Worm (Caenorhabditis elegans) whole organism, late embryonic: ENCODE results near the gene F14F9.3.

Experiments used
- T23F11.4 ChIP-seq: fragments of 200-800 bp; sonication (Bioruptor generic); optimal IDR thresholded peaks from 2 replicates; lab custom pipeline; 2018; ENCODE audit warnings: mild to moderate bottlenecking, missing genetic modification characterization, missing compliant biosample characterization
- ahr-1 ChIP-seq: sonication (generic microtip); optimal IDR thresholded peaks from 2 replicates; lab custom pipeline; 2016; ENCODE audit warnings: missing genetic modification characterization, missing compliant biosample characterization
- ama-1 ChIP-seq: fragments of 150-350 bp; optimal IDR thresholded peaks from 2 replicates; lab custom pipeline; 2014
- ceh-14 ChIP-seq: sonication (generic microtip); optimal IDR thresholded peaks from 2 replicates; lab custom pipeline; 2016; ENCODE audit warnings: missing genotype, missing genetic modification characterization, missing compliant biosample characterization
- ceh-9 ChIP-seq: sonication (generic microtip); optimal IDR thresholded peaks from 2 replicates; lab custom pipeline; 2016; ENCODE audit warnings: mild to moderate bottlenecking, missing genetic modification characterization, inconsistent platforms, missing compliant biosample characterization
- elt-2 ChIP-seq: sonication (generic microtip); optimal IDR thresholded peaks from 2 replicates; lab custom pipeline; 2016; ENCODE audit warnings: missing genetic modification reagents, missing genetic modification characterization, missing compliant biosample characterization
- elt-4 ChIP-seq: sonication (generic microtip); optimal IDR thresholded peaks from 2 replicates; lab custom pipeline; 2016; ENCODE audit warnings: missing genetic modification characterization, missing compliant biosample characterization
- madf-2 ChIP-seq: sonication (generic microtip); optimal IDR thresholded peaks from 2 replicates; lab custom pipeline; 2017; ENCODE audit warnings: missing genetic modification characterization, missing compliant biosample characterization
- nhr-11 ChIP-seq: fragments of 150-350 bp; optimal IDR thresholded peaks from 2 replicates; lab custom pipeline; 2014; ENCODE audit warnings: missing biosample characterization, missing genetic modification characterization
- pha-2 ChIP-seq: sonication (generic microtip); optimal IDR thresholded peaks from 2 replicates; lab custom pipeline; 2017; ENCODE audit warnings: mild to moderate bottlenecking, missing genetic modification characterization, missing compliant biosample characterization
- pqm-1 ChIP-seq: sonication (generic microtip); optimal IDR thresholded peaks from 2 replicates; lab custom pipeline; 2016; ENCODE audit warnings: missing genetic modification characterization, missing compliant biosample characterization
- unc-55 ChIP-seq: sonication (generic microtip); optimal IDR thresholded peaks from 2 replicates; lab custom pipeline; 2017; ENCODE audit warnings: missing biosample characterization, missing genetic modification reagents, missing genetic modification characterization
- unc-86 ChIP-seq: sonication (generic microtip); optimal IDR thresholded peaks from 2 replicates; lab custom pipeline; 2016; ENCODE audit warnings: missing genetic modification characterization, missing compliant biosample characterization

DNA sequence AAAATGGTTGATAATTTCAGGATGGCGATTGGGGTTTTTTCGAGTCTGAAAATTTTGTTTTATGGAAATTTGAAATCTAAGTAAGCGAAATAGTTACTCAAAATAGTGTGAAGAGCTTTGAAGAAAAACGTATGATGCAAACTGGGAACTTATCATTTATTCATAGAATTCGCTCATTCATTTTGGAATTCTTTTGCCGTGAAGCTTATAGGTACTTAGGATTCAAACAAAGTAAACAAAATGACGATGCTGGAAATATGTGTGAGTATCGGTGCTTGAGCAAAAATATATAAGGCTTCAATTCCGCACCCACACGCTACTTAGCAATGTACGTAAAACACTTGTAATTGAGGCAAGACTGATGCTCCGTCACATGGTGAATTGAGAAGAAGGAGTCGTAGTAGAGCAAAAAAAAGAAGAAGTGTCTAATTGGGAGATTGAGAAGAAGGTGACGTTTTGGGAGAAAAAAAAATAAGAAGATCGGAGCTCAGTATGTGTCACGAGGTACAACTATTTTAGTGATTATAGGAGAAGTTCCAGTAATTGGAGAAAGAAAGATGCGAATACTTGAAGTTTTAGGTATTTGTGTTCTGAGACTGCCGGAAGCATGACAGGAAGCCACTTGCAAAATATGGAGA lies 48.4 kb upstream of the F14F9.3 start, which contains the start of gene glb-32:
- TF ChIP-seq pqm-1 (tag; lab: Kevin White, UChicago) (no peak), nhr-11 (no peak), ama-1 (lab: Kevin White, UChicago) (no peak), unc-86 (tag; lab: Kevin White, UChicago) (no peak), elt-2 (no peak), ceh-14 (tag; lab: Kevin White, UChicago) (no peak), pha-2 (no peak), unc-55 (GFP tag; lab: Kevin White, UChicago) (no peak), elt-4 (tag; lab: Kevin White, UChicago) (no peak), madf-2 (tag; lab: Kevin White, UChicago) (no peak), ahr-1 (tag; lab: Kevin White, UChicago) (no peak), T23F11.4 (GFP tag; lab: Kevin White, UChicago) (no peak), ceh-9 (tag; lab: Kevin White, UChicago) (no peak)
